Worm (Caenorhabditis elegans) whole organism, early embryonic: ENCODE data around the gene col-132.

Experiments used
- B0310.2 ChIP-seq: sonication (generic microtip); optimal IDR thresholded peaks from 2 replicates; lab custom pipeline; 2016; ENCODE audit warnings: mild to moderate bottlenecking, missing genetic modification characterization, missing compliant biosample characterization
- F13C5.2 ChIP-seq: sonication (generic microtip); optimal IDR thresholded peaks from 2 replicates; lab custom pipeline; 2017; ENCODE audit warnings: mild to moderate bottlenecking, missing genetic modification characterization, inconsistent platforms, missing compliant biosample characterization
- aly-1 ChIP-seq: sonication (generic microtip); optimal IDR thresholded peaks from 2 replicates; lab custom pipeline; 2016; ENCODE audit warnings: missing genetic modification characterization, missing compliant biosample characterization
- ama-1 ChIP-seq: fragments of 150-350 bp; optimal IDR thresholded peaks from 2 replicates; lab custom pipeline; 2014
- ceh-13 ChIP-seq: fragments of 200-800 bp; sonication (Bioruptor generic); optimal IDR thresholded peaks from 2 replicates; lab custom pipeline; 2018; ENCODE audit warnings: mild to moderate bottlenecking, missing genetic modification characterization, missing compliant biosample characterization
- ceh-36 ChIP-seq: sonication (generic microtip); optimal IDR thresholded peaks from 2 replicates; lab custom pipeline; 2016; ENCODE audit warnings: missing genetic modification characterization, inconsistent platforms, missing compliant biosample characterization
- ets-7 ChIP-seq: sonication (generic microtip); optimal IDR thresholded peaks from 2 replicates; lab custom pipeline; 2016; ENCODE audit warnings: missing genotype, missing genetic modification characterization, missing compliant biosample characterization
- flt-1 ChIP-seq: fragments of 200-800 bp; sonication (Bioruptor generic); IDR thresholded peaks from 2 replicates; pipeline ENCODE4 v1.3.6; 2022; ENCODE audit warnings: missing genetic modification characterization, missing compliant biosample characterization
- hmbx-1 ChIP-seq: sonication (generic microtip); optimal IDR thresholded peaks from 2 replicates; lab custom pipeline; 2016; ENCODE audit warnings: mild to moderate bottlenecking, missing genetic modification characterization, missing compliant biosample characterization
- hmg-4 ChIP-seq: fragments of 200-800 bp; sonication (Bioruptor generic); optimal IDR thresholded peaks from 2 replicates; lab custom pipeline; 2018; ENCODE audit warnings: mild to moderate bottlenecking, missing genetic modification characterization, missing compliant biosample characterization
- hnd-1 ChIP-seq: sonication (generic microtip); optimal IDR thresholded peaks from 2 replicates; lab custom pipeline; 2016; ENCODE audit warnings: missing genetic modification characterization, missing compliant biosample characterization
- pes-1 ChIP-seq: fragments of 200-800 bp; sonication (Bioruptor generic); IDR thresholded peaks from 2 replicates; pipeline ENCODE4 v1.3.6; 2022; ENCODE audit warnings: missing genetic modification reagents, missing genetic modification characterization, missing compliant biosample characterization
- scrt-1 ChIP-seq: fragments of 200-800 bp; sonication (Bioruptor generic); IDR thresholded peaks from 2 replicates; pipeline ENCODE4 v1.3.6; 2022; ENCODE audit warnings: missing genetic modification characterization, missing compliant biosample characterization
- sea-1 ChIP-seq: fragments of 200-800 bp; sonication (Bioruptor generic); conservative IDR thresholded peaks from 2 replicates; pipeline ENCODE4 v1.3.6; 2022; ENCODE audit warnings: missing genetic modification characterization, missing compliant biosample characterization
- tbx-11 ChIP-seq: fragments of 200-800 bp; sonication (Bioruptor generic); IDR thresholded peaks from 2 replicates; pipeline ENCODE4 v1.3.6; 2022; ENCODE audit warnings: missing genetic modification characterization, missing compliant biosample characterization
- tbx-37 ChIP-seq: fragments of 200-800 bp; sonication (Bioruptor generic); conservative IDR thresholded peaks from 2 replicates; pipeline ENCODE4 v1.3.6; 2022; ENCODE audit warnings: missing genetic modification reagents, missing genetic modification characterization, missing compliant biosample characterization
- tra-4 ChIP-seq: sonication (generic microtip); optimal IDR thresholded peaks from 2 replicates; lab custom pipeline; 2017; ENCODE audit warnings: missing genetic modification characterization, missing compliant biosample characterization

col-132 gene

DNA sequence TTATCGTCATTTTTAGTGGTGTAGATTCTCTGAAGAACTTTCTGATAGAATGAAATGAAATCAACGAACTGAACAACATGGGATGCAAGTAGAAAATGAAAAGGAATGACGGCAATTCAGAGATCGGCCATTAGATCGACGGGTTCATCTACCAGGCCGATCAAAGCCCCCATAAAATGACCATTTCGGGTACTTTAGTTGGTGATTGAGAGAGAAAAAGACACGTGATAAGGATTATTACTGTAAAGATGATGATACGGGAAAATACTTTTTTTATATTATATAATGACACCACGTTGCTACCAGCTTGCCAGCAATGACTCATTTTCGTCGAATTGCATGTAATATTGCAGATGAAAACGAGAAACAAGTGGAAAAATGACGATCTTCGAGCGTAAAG lies 18.9 kb upstream of the col-132 start, which contains the start of gene best-1:
best-1 (minus strand) TSS at position 29 of the 400 bp plus-strand sequence.
- TF ChIP-seq tbx-37 (no peak), scrt-1 (GFP tag; lab: Robert Waterston, UW) (no peak), ets-7 (no peak), sea-1 (GFP tag; lab: Robert Waterston, UW) (no peak), tra-4 (tag; lab: Kevin White, UChicago) (no peak), tbx-11 (GFP tag; lab: Robert Waterston, UW) (no peak), aly-1 (tag; lab: Kevin White, UChicago) (no peak), ceh-13 (GFP tag; lab: Kevin White, UChicago) (no peak), F13C5.2 (no peak), flt-1 (GFP tag; lab: Robert Waterston, UW) (no peak), B0310.2 (tag; lab: Kevin White, UChicago) (no peak), hmg-4 (GFP tag; lab: Kevin White, UChicago) (no peak), pes-1 (GFP tag; lab: Robert Waterston, UW) (no peak), hmbx-1 (no peak), ama-1 (lab: Kevin White, UChicago) (no peak), hnd-1 (tag; lab: Kevin White, UChicago) (no peak), ceh-36 (tag; lab: Kevin White, UChicago) (no peak)

ce11 chrIV:13108430-13108829 lies 17.6 kb upstream of the col-132 start:
- no peak for TF ChIP-seq hmg-4 (GFP tag; lab: Kevin White, UChicago)
- no peak for TF ChIP-seq aly-1 (tag; lab: Kevin White, UChicago)
- no peak for TF ChIP-seq flt-1 (GFP tag; lab: Robert Waterston, UW)

DNA sequence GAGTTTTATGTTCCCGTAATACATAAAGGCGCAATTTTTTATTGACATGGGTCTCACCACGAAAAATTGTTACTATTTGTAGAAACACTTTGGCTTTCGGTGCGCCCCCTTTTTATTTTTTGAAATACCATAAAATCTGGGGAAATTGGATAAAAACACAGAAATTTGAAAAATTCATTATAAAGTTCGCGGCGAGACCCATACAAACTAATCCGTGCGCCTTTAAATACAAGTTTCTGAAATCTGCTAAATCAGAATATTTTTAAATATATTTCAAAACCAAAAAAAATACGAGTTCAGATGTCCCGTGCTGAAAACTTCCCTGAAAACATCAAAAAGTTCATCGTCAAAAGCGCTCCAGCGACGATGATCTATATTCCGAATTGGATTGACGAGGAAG lies 16.5 kb upstream of the col-132 start, which contains the start of gene B0564.2:
B0564.2 (plus strand) TSS at position 301 of the 400 bp plus-strand sequence.
- TF ChIP-seq scrt-1 (GFP tag; lab: Robert Waterston, UW), result no peak
- no peak for TF ChIP-seq hmg-4 (GFP tag; lab: Kevin White, UChicago)
- TF ChIP-seq tbx-11 (GFP tag; lab: Robert Waterston, UW), result no peak
- no peak for TF ChIP-seq ceh-36 (tag; lab: Kevin White, UChicago)
- no peak for TF ChIP-seq aly-1 (tag; lab: Kevin White, UChicago)
- TF ChIP-seq hmbx-1, result no peak
- no peak for TF ChIP-seq pes-1 (GFP tag; lab: Robert Waterston, UW)
- no peak for TF ChIP-seq flt-1 (GFP tag; lab: Robert Waterston, UW)
- no peak for TF ChIP-seq B0310.2 (tag; lab: Kevin White, UChicago)
- TF ChIP-seq ets-7, result no peak
- TF ChIP-seq hnd-1 (tag; lab: Kevin White, UChicago), result no peak

DNA sequence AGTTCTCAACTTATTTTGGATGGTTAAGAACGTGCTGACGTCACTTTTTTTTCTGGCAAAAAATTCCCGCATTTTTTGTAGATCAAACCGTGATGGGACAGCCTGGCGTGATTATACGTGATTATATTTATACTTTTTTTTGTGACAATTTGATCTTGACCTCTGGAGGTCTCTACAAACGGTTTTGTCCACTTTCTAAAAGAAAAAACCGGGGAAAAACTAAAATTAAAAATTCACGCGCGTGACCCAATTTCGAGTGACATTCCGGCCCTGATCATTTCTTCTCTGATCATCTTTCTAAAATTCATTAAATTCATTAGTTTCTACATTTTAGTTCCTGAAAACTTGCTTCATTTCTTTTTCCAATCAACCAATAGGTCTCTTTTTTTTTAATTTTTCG lies 14.0 kb upstream of the col-132 start, which contains the start of gene rde-11:
rde-11 (plus strand) TSS at position 301 of the 400 bp plus-strand sequence.
- TF ChIP-seq tbx-37, result no peak
- TF ChIP-seq B0310.2 (tag; lab: Kevin White, UChicago), result no peak
- no peak for TF ChIP-seq tbx-11 (GFP tag; lab: Robert Waterston, UW)

DNA sequence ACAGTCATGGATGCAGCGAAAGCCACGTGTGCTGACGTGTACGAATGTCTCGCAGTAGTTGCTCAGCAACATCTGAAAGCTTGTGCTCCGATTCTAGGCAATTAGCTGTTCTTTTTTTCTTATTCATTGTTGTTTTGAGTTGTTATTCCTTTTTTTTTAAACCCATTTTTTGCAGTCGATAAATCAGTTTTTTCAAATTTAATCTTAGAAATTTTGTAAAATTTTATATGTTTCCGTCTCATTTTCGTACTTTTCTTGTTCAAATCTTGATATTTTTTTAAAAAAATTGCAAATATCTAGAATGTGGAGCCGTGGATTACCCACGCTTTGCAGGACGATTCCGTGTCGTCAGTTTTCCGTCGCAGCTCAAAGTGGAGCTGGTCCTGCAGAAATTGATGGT lies 9.5 kb upstream of the col-132 start, which contains the start of gene fask-1:
fask-1 (plus strand) TSS at position 301 of the 400 bp plus-strand sequence.
- TF ChIP-seq hmg-4 (GFP tag; lab: Kevin White, UChicago) (no peak), ama-1 (lab: Kevin White, UChicago) (no peak), sea-1 (GFP tag; lab: Robert Waterston, UW) (no peak), ceh-13 (GFP tag; lab: Kevin White, UChicago) (no peak), ets-7 (no peak), hnd-1 (tag; lab: Kevin White, UChicago) (no peak), B0310.2 (tag; lab: Kevin White, UChicago) (no peak), F13C5.2 (no peak), ceh-36 (tag; lab: Kevin White, UChicago) (no peak), pes-1 (GFP tag; lab: Robert Waterston, UW) (no peak), tbx-37 (no peak), aly-1 (tag; lab: Kevin White, UChicago) (no peak), tbx-11 (GFP tag; lab: Robert Waterston, UW) (no peak), scrt-1 (GFP tag; lab: Robert Waterston, UW) (no peak), tra-4 (tag; lab: Kevin White, UChicago) (no peak)

DNA sequence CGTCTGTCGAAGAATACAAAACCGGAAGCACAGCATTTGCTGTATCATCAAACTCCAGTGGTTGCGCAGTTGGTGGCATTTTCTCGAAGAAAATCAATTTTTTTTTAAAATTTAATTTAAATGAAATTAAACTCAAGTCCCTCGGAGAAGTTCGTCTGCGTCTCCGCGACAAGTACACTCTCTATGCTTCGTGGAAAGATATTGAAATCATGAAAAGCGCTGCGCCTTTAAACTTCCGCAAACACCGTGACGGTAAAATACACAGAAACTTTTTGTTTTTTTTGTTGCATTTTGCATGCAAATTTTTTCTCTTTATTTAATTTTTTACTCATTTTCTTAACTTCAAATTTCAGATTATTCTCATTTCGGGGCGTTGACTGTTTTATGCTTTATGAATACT lies 7.8 kb upstream of the col-132 start, which contains the start of the genes dli-1, tin-9.2 and exos-4.1:
dli-1 (minus strand) TSS at position 141 of the 400 bp plus-strand sequence.
tin-9.2 (plus strand) TSS at position 344 of the 400 bp plus-strand sequence.
exos-4.1 (plus strand) TSS at position 348 of the 400 bp plus-strand sequence.
- TF ChIP-seq hnd-1 (tag; lab: Kevin White, UChicago), result no peak
- peak; percentile 41 for TF ChIP-seq F13C5.2

- TF ChIP-seq ets-7, result no peak
Observed at ce11 chrIV:13096778-13097177, 5.9 kb upstream of the col-132 start.

DNA sequence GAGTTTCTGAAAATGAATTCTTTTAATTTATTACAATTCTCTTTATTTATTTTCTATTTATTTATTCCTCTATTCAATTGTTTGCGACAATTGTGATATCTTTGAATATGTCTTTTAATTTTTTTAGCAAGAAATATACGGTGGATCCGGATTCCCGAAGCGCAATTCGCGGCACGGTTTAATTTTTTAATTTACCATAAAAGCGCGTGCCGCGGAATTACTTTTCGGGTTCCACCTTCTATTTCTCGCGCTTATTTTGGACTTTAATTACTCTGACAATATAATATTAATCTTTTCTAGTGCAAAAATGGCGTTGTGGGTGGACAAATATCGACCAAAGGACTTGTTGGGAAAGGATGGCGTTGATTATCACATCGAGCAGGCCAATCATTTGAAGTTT lies 4.6 kb upstream of the col-132 start, which contains the start of gene rfc-3:
rfc-3 (plus strand) TSS at position 301 of the 400 bp plus-strand sequence.
- no peak for TF ChIP-seq pes-1 (GFP tag; lab: Robert Waterston, UW)
- no peak for TF ChIP-seq hmbx-1
- no peak for TF ChIP-seq flt-1 (GFP tag; lab: Robert Waterston, UW)
- no peak for TF ChIP-seq scrt-1 (GFP tag; lab: Robert Waterston, UW)
- TF ChIP-seq ceh-36 (tag; lab: Kevin White, UChicago), result no peak
- TF ChIP-seq aly-1 (tag; lab: Kevin White, UChicago), result no peak
- peak; percentile 14 for TF ChIP-seq ama-1 (lab: Kevin White, UChicago)
- TF ChIP-seq hmg-4 (GFP tag; lab: Kevin White, UChicago), result no peak
